Fruit fly (Drosophila melanogaster) whole organism, wandering third instar larva: ENCODE results near the gene CG13907.

Source experiments
- Abd-B ChIP-seq: fragments of >200 bp; optimal IDR thresholded peaks from 2 replicates; lab custom pipeline; 2017; ENCODE audit warnings: missing biosample characterization, missing genetic modification characterization
- CG32264 ChIP-seq: fragments of 200-800 bp; sonication (Bioruptor generic); optimal IDR thresholded peaks from 2 replicates; lab custom pipeline; 2016; ENCODE audit warnings: missing biosample characterization, missing genetic modification characterization
- CG9705 ChIP-seq: fragments of 200-800 bp; sonication (Bioruptor generic); optimal IDR thresholded peaks from 2 replicates; lab custom pipeline; 2018; ENCODE audit warnings: missing biosample characterization, mild to moderate bottlenecking, missing genetic modification characterization
- CrebA ChIP-seq: fragments of 200-800 bp; sonication (Bioruptor generic); optimal IDR thresholded peaks from 2 replicates; lab custom pipeline; 2016; ENCODE audit warnings: missing biosample characterization, mild to moderate bottlenecking, missing genetic modification characterization, borderline replicate concordance
- Dfd ChIP-seq: fragments of >200 bp; optimal IDR thresholded peaks from 2 replicates; lab custom pipeline; 2017; ENCODE audit warnings: missing biosample characterization, missing genetic modification characterization
- Dif ChIP-seq: fragments of 200-275, 200-300 bp; sonication (Bioruptor generic); optimal IDR thresholded peaks from 2 replicates; lab custom pipeline; 2018; ENCODE audit warnings: missing biosample characterization, missing genetic modification characterization; ENCODE audit not compliant: partially characterized antibody
- GATAd ChIP-seq: sonication (Bioruptor generic); optimal IDR thresholded peaks from 2 replicates; lab custom pipeline; 2016; ENCODE audit warnings: missing biosample characterization, missing genetic modification characterization
- HLH106 ChIP-seq: fragments of 200-800 bp; optimal IDR thresholded peaks from 3 replicates; lab custom pipeline; 2019; ENCODE audit warnings: missing biosample characterization, mild to moderate bottlenecking, missing genetic modification characterization, moderate library complexity
- Hnf4 ChIP-seq: fragments of 200-800 bp; sonication (Bioruptor generic); optimal IDR thresholded peaks from 2 replicates; lab custom pipeline; 2016; ENCODE audit warnings: missing biosample characterization, mild to moderate bottlenecking, missing genetic modification characterization
- Hr78 ChIP-seq: fragments of >200 bp; optimal IDR thresholded peaks from 2 replicates; lab custom pipeline; 2017; ENCODE audit warnings: missing biosample characterization, missing genetic modification characterization
- Hr83 ChIP-seq: fragments of 200-300 bp; sonication (Bioruptor generic); optimal IDR thresholded peaks from 2 replicates; lab custom pipeline; 2016; ENCODE audit warnings: missing biosample characterization, mild to moderate bottlenecking, missing genetic modification characterization, moderate library complexity; ENCODE audit not compliant: poor library complexity, severe bottlenecking
- Jra ChIP-seq: sonication (Bioruptor generic); optimal IDR thresholded peaks from 2 replicates; lab custom pipeline; 2016; ENCODE audit warnings: missing biosample characterization, missing genetic modification characterization
- Mio ChIP-seq: sonication (Bioruptor generic); optimal IDR thresholded peaks from 2 replicates; lab custom pipeline; 2016; ENCODE audit warnings: missing biosample characterization, missing genetic modification characterization
- Myc ChIP-seq: fragments of >200 bp; optimal IDR thresholded peaks from 2 replicates; lab custom pipeline; 2017
- N ChIP-seq: fragments of >200 bp; optimal IDR thresholded peaks from 2 replicates; lab custom pipeline; 2018; ENCODE audit warnings: missing biosample characterization, missing external identifiers, missing genetic modification characterization
- OdsH ChIP-seq: fragments of 200-800 bp; sonication (Bioruptor generic); optimal IDR thresholded peaks from 2 replicates; lab custom pipeline; 2016; ENCODE audit warnings: missing biosample characterization, mild to moderate bottlenecking, missing genetic modification characterization
- Rel ChIP-seq, 2 experiments: fragments of 200-800 bp; sonication (Bioruptor generic) in 1 of 2; optimal IDR thresholded peaks; 2 replicates in 1 of 2; 3 replicates in 1 of 2; lab custom pipeline; 2016 to 2019; ENCODE audit warnings: mild to moderate bottlenecking in 2 of 2, missing biosample characterization in 2 of 2, missing genetic modification characterization in 2 of 2, moderate library complexity in 1 of 2
- Sp1 ChIP-seq: fragments of 200-800 bp; sonication (Bioruptor generic); optimal IDR thresholded peaks from 3 replicates; lab custom pipeline; 2019; ENCODE audit warnings: missing biosample characterization, mild to moderate bottlenecking, missing genetic modification characterization, moderate library complexity
- Vsx2 ChIP-seq: fragments of 200-300, 225-300 bp; sonication (Bioruptor generic); optimal IDR thresholded peaks from 2 replicates; lab custom pipeline; 2018; ENCODE audit warnings: missing biosample characterization, missing genetic modification characterization; ENCODE audit not compliant: partially characterized antibody
- br ChIP-seq: fragments of 200-800 bp; sonication (Bioruptor generic); optimal IDR thresholded peaks from 2 replicates; lab custom pipeline; 2016; ENCODE audit warnings: missing biosample characterization, missing genetic modification characterization
- dl ChIP-seq, 2 experiments: fragments of 175-275, 200-275 bp in 1 of 2; fragments of 200-275 bp in 1 of 2; sonication (Bioruptor generic); optimal IDR thresholded peaks; lab custom pipeline; 2018; ENCODE audit warnings: mild to moderate bottlenecking in 2 of 2, missing biosample characterization in 2 of 2, missing genetic modification characterization in 2 of 2, moderate library complexity in 2 of 2; ENCODE audit not compliant: partially characterized antibody in 2 of 2, insufficient read depth in 1 of 2
- dmrt93B ChIP-seq: fragments of 200-800 bp; sonication (Bioruptor generic); optimal IDR thresholded peaks from 2 replicates; lab custom pipeline; 2018; ENCODE audit warnings: missing biosample characterization, mild to moderate bottlenecking, missing genetic modification characterization
- dsf ChIP-seq: sonication (Bioruptor generic); optimal IDR thresholded peaks from 2 replicates; lab custom pipeline; 2016; ENCODE audit warnings: missing biosample characterization, missing genetic modification characterization, borderline replicate concordance
- ey ChIP-seq: fragments of 200-800 bp; sonication (Bioruptor generic); optimal IDR thresholded peaks from 2 replicates; lab custom pipeline; 2016; ENCODE audit warnings: missing biosample characterization, missing genetic modification characterization
- foxo ChIP-seq, 2 experiments: fragments of 200-800 bp; sonication (Bioruptor generic); optimal IDR thresholded peaks; 2 replicates in 1 of 2; 3 replicates in 1 of 2; lab custom pipeline; 2016 to 2017; ENCODE audit warnings: missing biosample characterization in 2 of 2, missing genetic modification characterization in 2 of 2
- fru ChIP-seq: fragments of 200-800 bp; sonication (Bioruptor generic); optimal IDR thresholded peaks from 3 replicates; lab custom pipeline; 2016; ENCODE audit warnings: missing biosample characterization, mild to moderate bottlenecking, missing genetic modification characterization
- h ChIP-seq: fragments of 200-800 bp; sonication (Bioruptor generic); optimal IDR thresholded peaks from 3 replicates; lab custom pipeline; 2016; ENCODE audit warnings: missing biosample characterization, mild to moderate bottlenecking, missing genetic modification characterization
- lola ChIP-seq: fragments of >200 bp; optimal IDR thresholded peaks from 2 replicates; lab custom pipeline; 2017; ENCODE audit warnings: missing biosample characterization, missing genetic modification characterization
- pan ChIP-seq: fragments of >200 bp; optimal IDR thresholded peaks from 2 replicates; lab custom pipeline; 2017
- psq ChIP-seq: fragments of 200-800 bp; sonication (Bioruptor generic); optimal IDR thresholded peaks from 3 replicates; lab custom pipeline; 2017; ENCODE audit warnings: missing biosample characterization, mild to moderate bottlenecking, missing genetic modification characterization, moderate library complexity
- rgr ChIP-seq: fragments of 200-800 bp; sonication (Bioruptor generic); optimal IDR thresholded peaks from 3 replicates; lab custom pipeline; 2016; ENCODE audit warnings: missing biosample characterization, mild to moderate bottlenecking, missing genetic modification characterization
- sage ChIP-seq: fragments of 200-800 bp; sonication (Bioruptor generic); optimal IDR thresholded peaks from 2 replicates; lab custom pipeline; 2016; ENCODE audit warnings: missing biosample characterization, mild to moderate bottlenecking, missing genetic modification characterization
- sv ChIP-seq: fragments of 200-800 bp; sonication (Bioruptor generic); optimal IDR thresholded peaks from 3 replicates; lab custom pipeline; 2016; ENCODE audit warnings: missing biosample characterization, missing genetic modification characterization
- tai ChIP-seq: sonication (Bioruptor generic); optimal IDR thresholded peaks from 2 replicates; lab custom pipeline; 2016; ENCODE audit warnings: missing biosample characterization, missing genetic modification characterization
- usp ChIP-seq: fragments of >200 bp; optimal IDR thresholded peaks from 2 replicates; lab custom pipeline; 2017; ENCODE audit warnings: missing biosample characterization, missing genetic modification characterization
- woc ChIP-seq: sonication (Bioruptor generic); optimal IDR thresholded peaks from 2 replicates; lab custom pipeline; 2016; ENCODE audit warnings: missing biosample characterization, mild to moderate bottlenecking, missing genetic modification characterization

Gene CG13907

DNA sequence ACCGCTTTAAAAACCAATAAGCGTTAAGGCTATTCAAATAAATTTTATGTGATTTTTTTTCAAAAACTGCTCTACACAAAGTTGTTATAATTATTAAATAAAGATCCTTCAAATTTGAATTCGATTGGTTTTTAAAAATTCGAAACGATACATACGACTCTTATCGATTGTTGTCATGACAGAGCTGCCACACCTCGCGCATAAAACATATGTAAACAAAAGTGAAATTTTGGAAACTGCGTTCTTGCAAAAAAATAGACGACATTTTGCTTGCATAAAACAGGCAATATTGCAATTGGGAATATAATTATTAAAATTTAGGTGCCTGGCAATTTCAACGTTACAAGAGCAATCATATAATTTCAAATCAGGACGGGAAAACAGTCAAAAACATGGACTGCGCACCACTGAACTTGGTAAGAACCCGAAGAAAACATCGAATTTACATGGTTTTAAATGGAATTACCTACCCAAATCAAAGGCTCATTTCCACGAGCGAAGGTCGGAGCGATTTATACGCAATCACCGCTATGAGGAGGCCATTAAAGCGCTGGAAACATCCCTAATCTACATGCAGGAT lies 46.3 kb downstream of the CG13907 start, which contains the start of gene CG42554:
Gene CG42554 (plus strand): TSS at position 229 of the 580 bp plus-strand sequence.
- TF ChIP-seq Hnf4 (GFP tag; lab: Kevin White, UChicago) (peak; percentile 5), OdsH (no peak), rgr (GFP tag; lab: Kevin White, UChicago) (peak; percentile 23)

dm6 chr3L:833878-834277 lies 47.9 kb downstream of the CG13907 start, which contains the start of gene CG42553:
CG42553 (plus strand) TSS chr3L:834093.
- TF ChIP-seq N (GFP tag; lab: Kevin White, UChicago), result no peak
- TF ChIP-seq psq (GFP tag; lab: Kevin White, UChicago), result no peak
- no peak for TF ChIP-seq Jra (GFP tag; lab: Kevin White, UChicago)
- TF ChIP-seq CG32264 (GFP tag; lab: Kevin White, UChicago), result no peak
- no peak for TF ChIP-seq tai (GFP tag; lab: Kevin White, UChicago)
- peak; percentile 13 for TF ChIP-seq Hnf4 (GFP tag; lab: Kevin White, UChicago)
- TF ChIP-seq ey (GFP tag; lab: Kevin White, UChicago), result no peak
- TF ChIP-seq dsf (GFP tag; lab: Kevin White, UChicago), result no peak
- TF ChIP-seq sv (GFP tag; lab: Kevin White, UChicago), result no peak
- no peak for TF ChIP-seq usp (GFP tag; lab: Kevin White, UChicago)
- TF ChIP-seq Abd-B (GFP tag; lab: Kevin White, UChicago), result no peak
- TF ChIP-seq woc (GFP tag; lab: Kevin White, UChicago), result peak; percentile 78
- no peak for TF ChIP-seq pan (lab: Kevin White, UChicago)
- peak; percentile 20 for TF ChIP-seq Hr83 (GFP tag; lab: Kevin White, UChicago)
- TF ChIP-seq br (GFP tag; lab: Kevin White, UChicago), result no peak
- no peak for TF ChIP-seq Rel (GFP tag; optimal IDR thresholded peaks at IDR 0.05; lab: Kevin White, UChicago)
- TF ChIP-seq Rel (tag; optimal IDR thresholded peaks at IDR 0.05; lab: Kevin White, UChicago), result peak; percentile 7
- TF ChIP-seq HLH106, result no peak

- TF ChIP-seq sage (GFP tag; lab: Kevin White, UChicago) (no peak), woc (GFP tag; lab: Kevin White, UChicago) (peak; percentile 57), Hr78 (no peak), Jra (GFP tag; lab: Kevin White, UChicago) (no peak), tai (GFP tag; lab: Kevin White, UChicago) (no peak), sv (GFP tag; lab: Kevin White, UChicago) (no peak), lola (GFP tag; lab: Kevin White, UChicago) (no peak), Sp1 (GFP tag; lab: Kevin White, UChicago) (peak; percentile 29), HLH106 (peak; percentile 46), CrebA (GFP tag; lab: Kevin White, UChicago) (no peak), N (GFP tag; lab: Kevin White, UChicago) (no peak), Hnf4 (GFP tag; lab: Kevin White, UChicago) (peak; percentile 26), psq (GFP tag; lab: Kevin White, UChicago) (no peak), br (GFP tag; lab: Kevin White, UChicago) (no peak), CG32264 (GFP tag; lab: Kevin White, UChicago) (no peak), Dfd (GFP tag; lab: Kevin White, UChicago) (no peak), OdsH (peak; percentile 5), h (GFP tag; lab: Kevin White, UChicago) (no peak), Mio (GFP tag; lab: Kevin White, UChicago) (no peak), GATAd (GFP tag; lab: Kevin White, UChicago) (no peak), Hr83 (GFP tag; lab: Kevin White, UChicago) (no peak), Vsx2 (GFP tag; lab: Kevin White, UChicago) (no peak), Dif (GFP tag; lab: Kevin White, UChicago) (no peak), ey (GFP tag; lab: Kevin White, UChicago) (no peak), dmrt93B (GFP tag; lab: Kevin White, UChicago) (no peak), rgr (GFP tag; lab: Kevin White, UChicago) (no peak), Abd-B (GFP tag; lab: Kevin White, UChicago) (no peak), usp (GFP tag; lab: Kevin White, UChicago) (no peak), CG9705 (GFP tag; lab: Kevin White, UChicago) (peak; percentile 13), dl (GFP tag; optimal IDR thresholded peaks at IDR 0.05; lab: Kevin White, UChicago; ENCODE audit: insufficient read depth in 1 of 2, partially characterized antibody in 2 of 2) (no peak), foxo (GFP tag; optimal IDR thresholded peaks at IDR 0.05; lab: Kevin White, UChicago) (peak in 1 of 2 experiments; percentile 25), Myc (lab: Kevin White, UChicago) (peak; percentile 45), fru (GFP tag; lab: Kevin White, UChicago) (no peak), Rel (GFP tag; optimal IDR thresholded peaks at IDR 0.05; lab: Kevin White, UChicago) (no peak), Rel (tag; optimal IDR thresholded peaks at IDR 0.05; lab: Kevin White, UChicago) (peak; percentile 28)
Observed at dm6 chr3L:832897-833857, 48.6 kb downstream of the CG13907 start, which contains the start of gene Sf3b3. Sf3b3 (minus strand) TSS chr3L:833385.
